Worm (Caenorhabditis elegans) whole organism, L3 larva: ENCODE measurements around the gene T28D6.6.
A peak's percentile ranks its signal among the peaks of the same experiment; 100 is the strongest.

Source experiments
- ZK546.5 ChIP-seq: sonication (generic microtip); optimal IDR thresholded peaks from 2 replicates; lab custom pipeline; 2017; ENCODE audit warnings: missing biosample characterization, missing genetic modification characterization
- aly-2 ChIP-seq: fragments of 150-350 bp; optimal IDR thresholded peaks from 2 replicates; lab custom pipeline; 2014; ENCODE audit warnings: missing biosample characterization, missing genetic modification characterization
- ama-1 ChIP-seq: fragments of 150-350 bp; optimal IDR thresholded peaks from 2 replicates; lab custom pipeline; 2018
- ceh-16 ChIP-seq: sonication (generic microtip); optimal IDR thresholded peaks from 2 replicates; lab custom pipeline; 2017; ENCODE audit warnings: missing biosample characterization, missing genetic modification characterization
- ceh-82 ChIP-seq: fragments of 150-350 bp; optimal IDR thresholded peaks from 2 replicates; lab custom pipeline; 2014; ENCODE audit warnings: missing biosample characterization, missing genetic modification characterization
- ceh-9 ChIP-seq: sonication (generic microtip); optimal IDR thresholded peaks from 2 replicates; lab custom pipeline; 2018; ENCODE audit warnings: missing biosample characterization, missing genetic modification characterization
- daf-12 ChIP-seq: fragments of 150-350 bp; optimal IDR thresholded peaks from 2 replicates; lab custom pipeline; 2014; ENCODE audit warnings: missing biosample characterization, missing genetic modification reagents, missing genetic modification characterization
- elt-2 ChIP-seq: sonication (generic microtip); optimal IDR thresholded peaks from 2 replicates; lab custom pipeline; 2016; ENCODE audit warnings: missing genetic modification reagents, mild to moderate bottlenecking, missing genetic modification characterization, missing compliant biosample characterization
- elt-3 ChIP-seq, 3 experiments: fragments of 150-350 bp in 1 of 3; sonication (generic microtip) in 2 of 3; optimal IDR thresholded peaks; 2 replicates in 2 of 3; 4 replicates in 1 of 3; lab custom pipeline; 2014 to 2017; ENCODE audit warnings: missing biosample characterization in 3 of 3, missing genetic modification characterization in 3 of 3
- eor-1 ChIP-seq, 2 experiments: fragments of 150-350 bp; optimal IDR thresholded peaks; 2 replicates each; lab custom pipeline; 2014 to 2018; ENCODE audit warnings: missing biosample characterization in 2 of 2, missing genetic modification characterization in 2 of 2
- fkh-10 ChIP-seq: sonication (generic microtip); optimal IDR thresholded peaks from 2 replicates; lab custom pipeline; 2017; ENCODE audit warnings: missing biosample characterization, missing genetic modification reagents, missing genetic modification characterization
- fkh-2 ChIP-seq: fragments of 150-350 bp; optimal IDR thresholded peaks from 2 replicates; lab custom pipeline; 2014; ENCODE audit warnings: missing biosample characterization, missing genetic modification reagents, missing genetic modification characterization
- hmg-11 ChIP-seq: sonication (generic microtip); optimal IDR thresholded peaks from 2 replicates; lab custom pipeline; 2016; ENCODE audit warnings: missing genetic modification characterization, missing compliant biosample characterization
- jun-1 ChIP-seq: fragments of 150-350 bp; optimal IDR thresholded peaks from 2 replicates; lab custom pipeline; 2014; ENCODE audit warnings: missing biosample characterization, missing genetic modification reagents, missing genetic modification characterization
- lin-39 ChIP-seq: fragments of 150-350 bp; optimal IDR thresholded peaks from 2 replicates; lab custom pipeline; 2018; ENCODE audit warnings: missing biosample characterization, missing genetic modification reagents, missing genetic modification characterization
- lsy-12 ChIP-seq: sonication (generic microtip); optimal IDR thresholded peaks from 2 replicates; lab custom pipeline; 2016; ENCODE audit warnings: mild to moderate bottlenecking, missing genetic modification characterization, missing compliant biosample characterization
- mdl-1 ChIP-seq: fragments of 150-350 bp; optimal IDR thresholded peaks from 2 replicates; lab custom pipeline; 2014; ENCODE audit warnings: missing biosample characterization, missing genetic modification characterization
- nfya-1 ChIP-seq: sonication (generic microtip); optimal IDR thresholded peaks from 2 replicates; lab custom pipeline; 2017; ENCODE audit warnings: missing genetic modification characterization, mild to moderate bottlenecking, missing compliant biosample characterization, antibody characterized with exemption, moderate library complexity; ENCODE audit not compliant: insufficient read depth
- nhr-12 ChIP-seq: fragments of 150-350 bp; optimal IDR thresholded peaks from 2 replicates; lab custom pipeline; 2014; ENCODE audit warnings: missing biosample characterization, missing genetic modification characterization
- nhr-23 ChIP-seq: fragments of 150-350 bp; optimal IDR thresholded peaks from 2 replicates; lab custom pipeline; 2014; ENCODE audit warnings: missing biosample characterization, missing genetic modification reagents, missing genetic modification characterization
- nhr-237 ChIP-seq: fragments of 150-350 bp; optimal IDR thresholded peaks from 2 replicates; lab custom pipeline; 2014; ENCODE audit warnings: missing biosample characterization, missing genetic modification characterization
- nhr-67 ChIP-seq: fragments of 150-350 bp; optimal IDR thresholded peaks from 2 replicates; lab custom pipeline; 2014; ENCODE audit warnings: missing biosample characterization, missing genetic modification characterization
- sea-2 ChIP-seq: fragments of 150-350 bp; sonication (generic microtip); optimal IDR thresholded peaks from 4 replicates; lab custom pipeline; 2014; ENCODE audit warnings: missing biosample characterization, missing genetic modification reagents, missing genetic modification characterization
- skn-1 ChIP-seq: fragments of 150-350 bp; optimal IDR thresholded peaks from 2 replicates; lab custom pipeline; 2014; ENCODE audit warnings: missing biosample characterization, missing genetic modification characterization
- snpc-4 ChIP-seq: fragments of 150-350 bp; optimal IDR thresholded peaks from 2 replicates; lab custom pipeline; 2014; ENCODE audit warnings: missing biosample characterization, missing genetic modification characterization
- tbx-2 ChIP-seq: sonication (generic microtip); optimal IDR thresholded peaks from 2 replicates; lab custom pipeline; 2016; ENCODE audit warnings: mild to moderate bottlenecking, missing genetic modification characterization, missing compliant biosample characterization
- unc-39 ChIP-seq: sonication (generic microtip); optimal IDR thresholded peaks from 4 replicates; lab custom pipeline; 2017; ENCODE audit warnings: missing biosample characterization, missing genetic modification characterization
- unc-62 ChIP-seq: fragments of 150-350 bp; sonication (generic microtip); optimal IDR thresholded peaks from 4 replicates; lab custom pipeline; 2014; ENCODE audit warnings: missing biosample characterization, missing genetic modification reagents, missing genetic modification characterization
- zag-1 ChIP-seq: fragments of 150-350 bp; optimal IDR thresholded peaks from 2 replicates; lab custom pipeline; 2014; ENCODE audit warnings: missing biosample characterization, missing genetic modification characterization
- ztf-11 ChIP-seq: fragments of 150-350 bp; optimal IDR thresholded peaks from 2 replicates; lab custom pipeline; 2014; ENCODE audit warnings: missing biosample characterization, missing genetic modification characterization
- ztf-4 ChIP-seq: fragments of 150-350 bp; optimal IDR thresholded peaks from 2 replicates; lab custom pipeline; 2014; ENCODE audit warnings: missing biosample characterization, missing genetic modification characterization

T28D6.6 gene

DNA sequence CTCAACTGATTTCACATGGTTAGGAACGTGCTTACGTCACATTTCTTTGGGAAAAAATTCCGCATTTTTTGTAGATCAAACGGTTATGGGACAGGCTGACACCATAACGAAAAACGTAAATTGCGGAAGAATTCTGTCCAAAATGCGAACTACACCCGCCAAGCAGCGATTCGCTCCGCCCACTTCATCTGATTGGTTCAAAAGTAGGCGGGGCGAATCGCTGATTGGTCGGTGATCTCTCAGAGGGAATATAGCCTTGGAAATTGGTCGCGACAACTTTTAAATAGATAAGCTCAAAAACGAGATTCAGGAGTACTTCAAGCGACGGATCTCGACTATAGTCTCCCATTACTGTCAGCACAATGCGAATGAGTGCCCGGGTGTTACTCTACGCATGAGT is 5.3 kb downstream of the T28D6.6 start:
- TF ChIP-seq nfya-1 (tag; lab: Kevin White, UChicago) = peak; percentile 81
- TF ChIP-seq tbx-2 = no peak
- TF ChIP-seq, all 47 proteins: peak for 1

DNA sequence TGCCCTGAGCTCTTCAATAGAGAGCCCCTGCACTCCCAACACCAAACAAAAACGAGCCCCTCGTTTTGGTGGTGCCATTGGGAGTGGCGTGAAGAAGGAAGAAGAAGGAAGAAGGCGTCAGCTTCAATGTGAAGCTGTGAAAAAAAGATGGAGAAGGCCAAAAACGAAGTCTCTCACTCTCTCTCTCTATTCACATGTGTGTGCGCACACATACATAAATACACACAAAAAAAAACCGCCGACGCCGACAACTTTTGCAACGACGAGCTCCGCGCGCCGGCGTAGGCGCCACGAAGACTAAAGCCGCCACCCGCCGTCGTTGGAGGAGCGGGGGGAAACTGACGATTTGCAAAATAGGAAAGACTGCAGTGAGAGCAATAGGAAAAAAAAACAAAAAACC is 6.8 kb downstream of the T28D6.6 start:
- TF ChIP-seq hmg-11 (peak; percentile 12), skn-1 (tag; lab: Kevin White, UChicago) (no peak), nfya-1 (tag; lab: Kevin White, UChicago) (peak; percentile 48)

DNA sequence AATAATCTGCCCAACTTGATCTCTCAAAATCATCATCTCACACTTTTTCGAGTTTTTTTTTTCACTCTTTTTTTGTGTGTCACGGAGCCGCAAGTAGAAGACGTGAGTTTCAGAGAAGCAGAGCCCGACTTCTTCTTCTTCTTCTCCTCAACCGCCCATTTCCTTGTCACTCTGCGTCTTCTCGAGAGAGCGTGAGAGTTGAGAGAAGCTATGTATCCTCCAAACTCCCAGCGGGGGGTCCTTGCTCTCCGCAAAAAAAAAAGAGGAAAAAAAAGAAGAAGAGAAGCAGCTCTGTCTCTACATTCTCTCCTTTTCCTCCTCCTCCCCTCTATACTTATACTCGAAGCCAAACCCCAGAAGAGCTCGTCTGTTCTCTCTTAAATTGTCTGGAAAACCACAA is 8.6 kb downstream of the T28D6.6 start:
- no peak for TF ChIP-seq ztf-11 (tag; lab: Kevin White, UChicago)
- no peak for TF ChIP-seq ama-1 (lab: Kevin White, UChicago)
- TF ChIP-seq unc-62 (GFP tag; lab: Kevin White, UChicago) = no peak
- no peak for TF ChIP-seq elt-2 (tag; lab: Kevin White, UChicago)
- peak; percentile 69 for TF ChIP-seq hmg-11
- no peak for TF ChIP-seq mdl-1
- TF ChIP-seq eor-1 (tag; optimal IDR thresholded peaks at IDR 0.05; lab: Kevin White, UChicago) = no peak
- TF ChIP-seq snpc-4 (tag; lab: Kevin White, UChicago) = peak; percentile 54
- TF ChIP-seq lin-39 (tag; lab: Kevin White, UChicago) = peak; percentile 82
- peak; percentile 69 for TF ChIP-seq nfya-1 (tag; lab: Kevin White, UChicago)
- TF ChIP-seq fkh-10 (GFP tag; lab: Kevin White, UChicago) = peak; percentile 68

DNA sequence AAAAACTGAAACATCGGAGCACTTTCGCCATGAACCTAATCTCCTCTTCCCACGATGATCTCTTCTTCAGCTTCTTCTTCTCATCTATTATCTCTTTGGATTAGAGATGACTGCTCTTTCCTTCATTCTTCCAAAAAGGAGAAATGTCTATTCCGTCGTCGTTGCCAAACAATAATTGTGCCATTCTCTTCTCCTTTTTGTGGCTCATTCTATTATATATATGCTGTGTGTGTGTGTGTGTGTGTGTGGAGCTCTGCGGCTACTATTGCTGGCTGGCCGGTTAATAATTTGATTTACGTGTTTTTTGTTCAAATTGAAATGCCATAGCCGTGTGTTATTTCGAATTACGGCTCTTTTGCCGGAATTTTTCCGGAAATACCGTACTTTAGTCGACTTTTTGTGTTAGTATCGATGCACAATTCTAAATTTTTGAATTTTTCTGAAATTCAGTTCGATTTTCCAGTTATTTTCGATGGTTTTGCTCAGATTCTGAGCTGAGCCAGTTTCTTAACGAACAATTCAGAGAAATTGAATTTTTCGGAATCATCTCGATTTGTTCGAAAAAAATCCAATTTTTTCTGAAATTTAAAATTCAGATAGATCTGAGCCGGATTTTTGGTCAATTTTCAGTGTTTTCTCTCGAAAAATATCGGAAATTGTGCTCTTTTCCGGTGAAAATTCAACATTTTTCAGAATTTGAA is 9.7 kb downstream of the T28D6.6 start, which contains the start of gene T28D6.5:
Gene T28D6.5 (plus strand): TSS at position 651 of the 701 bp plus-strand sequence.
- TF ChIP-seq zag-1 = no peak
- TF ChIP-seq lsy-12 = no peak
- no peak for TF ChIP-seq nhr-12
- no peak for TF ChIP-seq fkh-2 (tag; lab: Kevin White, UChicago)
- TF ChIP-seq nfya-1 (tag; lab: Kevin White, UChicago) = no peak
- TF ChIP-seq daf-12 (tag; lab: Kevin White, UChicago) = no peak
- no peak for TF ChIP-seq ceh-16
- no peak for TF ChIP-seq sea-2 (GFP tag; lab: Kevin White, UChicago)
- no peak for TF ChIP-seq unc-39
- TF ChIP-seq elt-3 (tag; optimal IDR thresholded peaks at IDR 0.05; lab: Kevin White, UChicago) = no peak
- no peak for TF ChIP-seq jun-1 (tag; lab: Kevin White, UChicago)
- no peak for TF ChIP-seq ceh-9 (tag; lab: Kevin White, UChicago)
- TF ChIP-seq ceh-82 (tag; lab: Kevin White, UChicago) = no peak
- no peak for TF ChIP-seq nhr-23
- TF ChIP-seq mdl-1 = no peak
- no peak for TF ChIP-seq aly-2
- no peak for TF ChIP-seq ztf-11 (tag; lab: Kevin White, UChicago)

DNA sequence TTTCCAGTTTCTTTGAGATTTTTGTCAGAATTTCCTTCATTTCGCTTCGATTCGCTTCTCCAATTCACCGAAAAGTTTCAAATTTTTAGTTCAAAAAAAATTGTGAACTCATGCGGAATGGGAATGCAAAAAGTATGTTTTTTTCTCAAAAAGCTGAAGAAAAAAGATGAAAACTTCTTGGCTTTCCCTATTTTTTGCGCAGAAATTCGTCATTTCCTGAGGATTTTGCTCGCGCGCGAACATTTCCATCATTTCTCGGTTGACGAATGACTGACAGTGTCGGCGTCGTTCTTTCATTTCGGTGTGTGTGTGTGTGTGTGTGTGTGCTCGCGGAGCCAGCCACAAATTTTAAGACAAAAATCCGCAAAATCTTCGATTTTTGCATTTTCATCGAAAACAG is 10.6 kb downstream of the T28D6.6 start:
- TF ChIP-seq lin-39 (tag; lab: Kevin White, UChicago) (peak; percentile 8), nfya-1 (tag; lab: Kevin White, UChicago) (no peak), unc-62 (GFP tag; lab: Kevin White, UChicago) (peak; percentile 38), snpc-4 (tag; lab: Kevin White, UChicago) (no peak), hmg-11 (no peak)

DNA sequence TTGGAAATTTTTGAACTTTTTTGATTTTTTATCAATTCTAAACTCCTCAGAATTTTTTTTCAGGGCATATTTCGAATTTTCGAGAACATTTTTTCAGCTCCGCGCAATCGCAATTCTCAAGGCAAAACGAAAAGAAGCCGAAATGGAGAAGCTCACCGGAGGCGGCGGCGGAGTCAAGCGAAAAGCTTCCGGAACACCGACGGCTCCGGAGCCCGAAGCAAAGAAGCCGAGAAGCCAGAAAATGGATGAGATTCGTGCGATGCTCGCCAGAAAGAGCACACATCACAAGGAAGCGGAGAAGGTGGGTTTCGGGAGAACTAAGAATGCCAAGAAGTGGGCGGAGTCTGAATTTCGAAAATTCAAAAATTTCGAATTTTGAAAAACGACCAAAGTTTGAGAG is 18.8 kb downstream of the T28D6.6 start:
- TF ChIP-seq ceh-82 (tag; lab: Kevin White, UChicago) = no peak

DNA sequence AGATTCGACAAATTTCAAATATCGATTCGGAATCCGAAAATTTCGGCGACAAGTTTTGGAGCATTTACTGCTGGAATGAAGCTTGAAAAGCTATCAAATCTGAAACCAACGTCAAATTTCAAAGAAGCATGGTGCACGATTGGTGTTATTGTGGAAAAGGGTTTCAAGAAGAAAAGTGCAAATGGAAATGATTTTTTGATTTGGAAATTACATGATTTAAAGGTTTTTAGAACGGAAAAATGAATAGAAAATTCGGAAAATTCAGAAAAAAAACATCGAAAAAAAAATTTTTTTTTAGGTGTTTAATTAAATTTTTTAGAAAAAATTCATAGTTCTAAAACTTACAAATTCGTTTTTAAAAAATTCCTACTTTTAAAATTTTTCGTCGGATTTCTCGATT is 24.8 kb downstream of the T28D6.6 start, which contains the start of gene teg-1:
Gene teg-1 (minus strand): TSS at position 101 of the 400 bp plus-strand sequence.
- no peak for TF ChIP-seq nhr-237 (tag; lab: Kevin White, UChicago)
- TF ChIP-seq unc-39 = no peak
- TF ChIP-seq ceh-82 (tag; lab: Kevin White, UChicago) = no peak
- TF ChIP-seq hmg-11 = no peak
- TF ChIP-seq ztf-4 (tag; lab: Kevin White, UChicago) = no peak
- TF ChIP-seq elt-2 (tag; lab: Kevin White, UChicago) = no peak
- no peak for TF ChIP-seq nhr-12
- no peak for TF ChIP-seq lin-39 (tag; lab: Kevin White, UChicago)
- no peak for TF ChIP-seq ceh-16
- no peak for TF ChIP-seq nhr-23
- TF ChIP-seq ZK546.5 (tag; lab: Kevin White, UChicago) = no peak
- no peak for TF ChIP-seq nhr-67
- no peak for TF ChIP-seq eor-1 (tag; optimal IDR thresholded peaks at IDR 0.05; lab: Kevin White, UChicago)
